Fruit fly (Drosophila melanogaster) whole organism, embryonic: Measurements from ENCODE around the gene VhaM9.7-c.

Source experiments
- Abd-B ChIP-seq: fragments of 200-800 bp; sonication (Bioruptor generic); optimal IDR thresholded peaks from 2 replicates; lab custom pipeline; 2018; ENCODE audit warnings: missing biosample characterization, mild to moderate bottlenecking, missing genetic modification characterization, moderate library complexity
- Atf3 ChIP-seq: fragments of 200-800 bp; sonication (Bioruptor generic); optimal IDR thresholded peaks from 3 replicates; lab custom pipeline; 2016; ENCODE audit warnings: missing biosample characterization, missing genetic modification characterization
- Atf6 ChIP-seq: fragments of 200-800 bp; sonication (Bioruptor generic); IDR thresholded peaks from 2 replicates; pipeline ENCODE4 v1.3.6; 2022; ENCODE audit warnings: missing biosample characterization, missing genetic modification characterization
- BEAF-32 ChIP-seq: fragments of 200-800 bp; sonication (Bioruptor generic); optimal IDR thresholded peaks from 3 replicates; lab custom pipeline; 2017; ENCODE audit warnings: missing biosample characterization, missing genetic modification characterization, mild to moderate bottlenecking, moderate library complexity, missing genetic modification reagents
- CG10366 ChIP-seq: fragments of 200-800 bp; sonication (Bioruptor generic); IDR thresholded peaks from 2 replicates; pipeline ENCODE4 v1.3.6; 2022; ENCODE audit warnings: missing biosample characterization, missing genetic modification characterization
- CG10431 ChIP-seq: fragments of 200-800 bp; sonication (Bioruptor generic); optimal IDR thresholded peaks from 3 replicates; lab custom pipeline; 2018; ENCODE audit warnings: missing biosample characterization, mild to moderate bottlenecking, missing genetic modification characterization
- CG12391 ChIP-seq: fragments of 200-800 bp; sonication (Bioruptor generic); optimal IDR thresholded peaks from 3 replicates; lab custom pipeline; 2018; ENCODE audit warnings: missing biosample characterization, mild to moderate bottlenecking, missing genetic modification characterization, moderate library complexity
- CG17829 ChIP-seq: fragments of 200-800 bp; optimal IDR thresholded peaks from 2 replicates; lab custom pipeline; 2019; ENCODE audit warnings: missing biosample characterization, mild to moderate bottlenecking, missing genetic modification characterization, moderate library complexity
- CG18619 ChIP-seq: fragments of 200-800 bp; sonication (Bioruptor generic); optimal IDR thresholded peaks from 3 replicates; lab custom pipeline; 2017; ENCODE audit warnings: missing biosample characterization, mild to moderate bottlenecking, missing genetic modification characterization
- CG2875 ChIP-seq: fragments of 200-800 bp; sonication (Bioruptor generic); optimal IDR thresholded peaks from 2 replicates; lab custom pipeline; 2017; ENCODE audit warnings: missing biosample characterization, mild to moderate bottlenecking, missing genetic modification characterization, missing genetic modification reagents
- CG3065 ChIP-seq: fragments of 200-800 bp; sonication (Bioruptor generic); optimal IDR thresholded peaks from 2 replicates; lab custom pipeline; 2016; ENCODE audit warnings: missing biosample characterization, missing genetic modification characterization
- CG31441 ChIP-seq: fragments of 200-800 bp; sonication (Bioruptor generic); IDR thresholded peaks from 2 replicates; pipeline ENCODE4 v1.3.6; 2022; ENCODE audit warnings: missing biosample characterization, missing genetic modification characterization
- CG3847 ChIP-seq: fragments of 200-800 bp; sonication (Bioruptor generic); IDR thresholded peaks from 2 replicates; pipeline ENCODE4 v1.3.6; 2022; ENCODE audit warnings: missing biosample characterization, missing genetic modification characterization
- CG4360 ChIP-seq: fragments of 200-800 bp; sonication (Bioruptor generic); IDR thresholded peaks from 2 replicates; pipeline ENCODE4 v1.3.6; 2022; ENCODE audit warnings: missing biosample characterization, missing genetic modification characterization
- CG4404 ChIP-seq: fragments of 200-800 bp; sonication (Bioruptor generic); IDR thresholded peaks from 2 replicates; pipeline ENCODE4 v1.3.6; 2022; ENCODE audit warnings: missing biosample characterization, missing genetic modification characterization
- CG4617 ChIP-seq: fragments of 200-800 bp; sonication (Bioruptor generic); optimal IDR thresholded peaks from 3 replicates; lab custom pipeline; 2016; ENCODE audit warnings: missing biosample characterization, missing genetic modification characterization, borderline replicate concordance
- CG6272 ChIP-seq: fragments of 200-800 bp; sonication (Bioruptor generic); IDR thresholded peaks from 2 replicates; pipeline ENCODE4 v1.3.6; 2022; ENCODE audit warnings: missing biosample characterization, missing genetic modification characterization
- CG8944 ChIP-seq: fragments of 200-800 bp; sonication (Bioruptor generic); optimal IDR thresholded peaks from 3 replicates; lab custom pipeline; 2016; ENCODE audit warnings: missing biosample characterization, missing genetic modification characterization
- CG9609 ChIP-seq: fragments of 200-800 bp; sonication (Bioruptor generic); optimal IDR thresholded peaks from 3 replicates; lab custom pipeline; 2016; ENCODE audit warnings: missing biosample characterization, missing genetic modification characterization
- CTCF ChIP-seq: fragments of 200-800 bp; sonication (Bioruptor generic); optimal IDR thresholded peaks from 2 replicates; lab custom pipeline; 2017; ENCODE audit warnings: missing biosample characterization, mild to moderate bottlenecking, missing genetic modification characterization, moderate library complexity
- CoRest ChIP-seq: fragments of 200-800 bp; sonication (Bioruptor generic); optimal IDR thresholded peaks from 3 replicates; lab custom pipeline; 2018; ENCODE audit warnings: missing biosample characterization, mild to moderate bottlenecking, missing genetic modification characterization, moderate library complexity
- D19A ChIP-seq: fragments of 200-800 bp; optimal IDR thresholded peaks from 3 replicates; lab custom pipeline; 2019; ENCODE audit warnings: missing biosample characterization, mild to moderate bottlenecking, missing genetic modification characterization, moderate library complexity
- Dll ChIP-seq: fragments of 200-800 bp; sonication (Bioruptor generic); IDR thresholded peaks from 4 replicates; pipeline ENCODE4 v1.3.6; 2022; ENCODE audit warnings: missing biosample characterization, missing genetic modification characterization; ENCODE audit not compliant: partially characterized antibody
- Dref ChIP-seq: fragments of 200-800 bp; sonication (Bioruptor generic); IDR thresholded peaks from 2 replicates; pipeline ENCODE4 v1.3.6; 2022; ENCODE audit warnings: missing biosample characterization, missing genetic modification characterization
- E2f1 ChIP-seq: fragments of 200-800 bp; sonication (Bioruptor generic); IDR thresholded peaks from 2 replicates; pipeline ENCODE4 v1.3.6; 2022; ENCODE audit warnings: missing biosample characterization, missing genetic modification characterization
- H15 ChIP-seq: fragments of 200-800 bp; sonication (Bioruptor generic); IDR thresholded peaks from 3 replicates; pipeline ENCODE4 v1.3.6; 2022; ENCODE audit warnings: missing biosample characterization, missing genetic modification characterization
- Hr39 ChIP-seq: fragments of >200 bp; optimal IDR thresholded peaks from 2 replicates; lab custom pipeline; 2017
- MBD-R2 ChIP-seq: fragments of 200-800 bp; sonication (Bioruptor generic); IDR thresholded peaks from 2 replicates; pipeline ENCODE4 v1.3.6; 2022; ENCODE audit warnings: missing biosample characterization, missing genetic modification characterization
- MESR4 ChIP-seq: fragments of 200-800 bp; sonication (Bioruptor generic); optimal IDR thresholded peaks from 2 replicates; lab custom pipeline; 2018; ENCODE audit warnings: missing biosample characterization, mild to moderate bottlenecking, missing genetic modification characterization, moderate library complexity
- PHDP ChIP-seq: fragments of 200-800 bp; sonication (Bioruptor generic); optimal IDR thresholded peaks from 3 replicates; lab custom pipeline; 2018; ENCODE audit warnings: missing biosample characterization, mild to moderate bottlenecking, missing genetic modification characterization, moderate library complexity
- Poxn ChIP-seq: fragments of 200-800 bp; sonication (Bioruptor generic); IDR thresholded peaks from 2 replicates; pipeline ENCODE4 v1.3.6; 2022; ENCODE audit warnings: missing biosample characterization, missing genetic modification characterization
- Rfx ChIP-seq: fragments of 200-800 bp; sonication (Bioruptor generic); IDR thresholded peaks from 2 replicates; pipeline ENCODE4 v1.3.6; 2022; ENCODE audit warnings: missing biosample characterization, missing genetic modification characterization
- Spps ChIP-seq: fragments of 200-800 bp; sonication (Bioruptor generic); optimal IDR thresholded peaks from 2 replicates; lab custom pipeline; 2018; ENCODE audit warnings: missing biosample characterization, mild to moderate bottlenecking, missing genetic modification characterization
- Ssrp ChIP-seq: fragments of 200-800 bp; sonication (Bioruptor generic); optimal IDR thresholded peaks from 2 replicates; lab custom pipeline; 2018; ENCODE audit warnings: missing biosample characterization, mild to moderate bottlenecking, missing genetic modification characterization, moderate library complexity
- Vsx1 ChIP-seq: fragments of 200-800 bp; sonication (Bioruptor generic); optimal IDR thresholded peaks from 2 replicates; lab custom pipeline; 2017; ENCODE audit warnings: missing biosample characterization, mild to moderate bottlenecking, missing genetic modification characterization, missing genetic modification reagents
- YL-1 ChIP-seq: fragments of 200-800 bp; sonication (Bioruptor generic); optimal IDR thresholded peaks from 3 replicates; lab custom pipeline; 2017; ENCODE audit warnings: missing biosample characterization, mild to moderate bottlenecking, missing genetic modification characterization
- chn ChIP-seq: fragments of 200-800 bp; sonication (Bioruptor generic); optimal IDR thresholded peaks from 2 replicates; lab custom pipeline; 2016; ENCODE audit warnings: missing biosample characterization, missing genetic modification characterization
- crol ChIP-seq: fragments of 200-800 bp; sonication (Bioruptor generic); IDR thresholded peaks from 2 replicates; pipeline ENCODE4 v1.3.6; 2022; ENCODE audit warnings: missing biosample characterization, missing genetic modification characterization
- crp ChIP-seq, 2 experiments: fragments of 200-800 bp; sonication (Bioruptor generic); optimal IDR thresholded peaks; 2 replicates in 1 of 2; 3 replicates in 1 of 2; lab custom pipeline; 2017; ENCODE audit warnings: missing biosample characterization in 2 of 2, missing genetic modification characterization in 2 of 2, mild to moderate bottlenecking in 1 of 2, moderate library complexity in 1 of 2
- dpn ChIP-seq, 2 experiments: fragments of 200-800 bp; sonication (Bioruptor generic); optimal IDR thresholded peaks; 3 replicates each; lab custom pipeline; 2016; ENCODE audit warnings: missing biosample characterization in 2 of 2, missing genetic modification characterization in 2 of 2
- fd102C ChIP-seq: fragments of 200-800 bp; sonication (Bioruptor generic); optimal IDR thresholded peaks from 2 replicates; lab custom pipeline; 2018; ENCODE audit warnings: missing biosample characterization, mild to moderate bottlenecking, missing genetic modification characterization, moderate library complexity
- gce ChIP-seq: fragments of 200-800 bp; sonication (Bioruptor generic); IDR thresholded peaks from 3 replicates; pipeline ENCODE4 v1.3.6; 2022; ENCODE audit warnings: missing biosample characterization, missing genetic modification characterization
- hbn ChIP-seq: fragments of 200-800 bp; sonication (Bioruptor generic); IDR thresholded peaks from 2 replicates; pipeline ENCODE4 v1.3.6; 2022; ENCODE audit warnings: missing biosample characterization, missing genetic modification characterization; ENCODE audit not compliant: partially characterized antibody
- nmo ChIP-seq: fragments of 200-800 bp; sonication (Bioruptor generic); optimal IDR thresholded peaks from 2 replicates; lab custom pipeline; 2018; ENCODE audit warnings: missing biosample characterization, mild to moderate bottlenecking, missing genetic modification characterization, moderate library complexity
- odd ChIP-seq: fragments of 200-800 bp; sonication (Bioruptor generic); optimal IDR thresholded peaks from 2 replicates; lab custom pipeline; 2017; ENCODE audit warnings: missing biosample characterization, mild to moderate bottlenecking, missing genetic modification characterization
- org-1 ChIP-seq: fragments of 200-800 bp; sonication (Bioruptor generic); optimal IDR thresholded peaks from 2 replicates; lab custom pipeline; 2017; ENCODE audit warnings: missing biosample characterization, missing genetic modification characterization
- otp ChIP-seq: fragments of 200-800 bp; sonication (Bioruptor generic); IDR thresholded peaks from 3 replicates; pipeline ENCODE4, ENCODE4 v1.3.6; 2022; ENCODE audit warnings: missing biosample characterization, missing genetic modification characterization
- unpg ChIP-seq: fragments of 200-800 bp; sonication (Bioruptor generic); optimal IDR thresholded peaks from 3 replicates; lab custom pipeline; 2018; ENCODE audit warnings: missing biosample characterization, mild to moderate bottlenecking, missing genetic modification characterization, moderate library complexity
- z ChIP-seq: fragments of 200-800 bp; sonication (Bioruptor generic); IDR thresholded peaks from 3 replicates; pipeline ENCODE4 v1.3.6; 2022; ENCODE audit warnings: missing biosample characterization, missing genetic modification characterization

The VhaM9.7-c gene

DNA sequence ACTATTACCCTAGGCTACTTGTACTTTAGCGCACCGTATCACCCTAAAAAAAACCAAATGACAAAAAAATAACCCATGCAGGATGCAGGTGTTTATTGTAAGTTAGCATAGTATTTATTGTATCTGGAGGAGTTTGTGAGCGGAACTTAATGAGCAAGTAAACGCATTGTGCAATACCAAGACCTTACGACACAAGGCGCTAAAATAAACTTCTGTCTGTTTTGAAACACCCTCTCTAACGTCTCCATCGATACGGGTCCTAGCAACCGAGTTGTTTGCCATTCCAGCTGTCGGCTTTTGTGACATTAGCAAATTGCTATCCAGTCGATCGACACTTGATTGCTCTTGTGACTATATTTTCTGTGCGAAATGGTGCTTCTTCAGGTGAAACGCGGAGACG, 13.1 kb downstream of the VhaM9.7-c start, which contains the start of gene CG18675:
Gene CG18675 (plus strand): TSS at position 301 of the 400 bp plus-strand sequence.
- TF ChIP-seq CG2875 (GFP tag; lab: Kevin White, UChicago) (no peak), Atf3 (GFP tag; lab: Kevin White, UChicago) (no peak), gce (GFP tag; lab: Robert Waterston, UW) (no peak), Abd-B (GFP tag; lab: Kevin White, UChicago) (no peak), otp (GFP tag; lab: Robert Waterston, UW) (no peak)

DNA sequence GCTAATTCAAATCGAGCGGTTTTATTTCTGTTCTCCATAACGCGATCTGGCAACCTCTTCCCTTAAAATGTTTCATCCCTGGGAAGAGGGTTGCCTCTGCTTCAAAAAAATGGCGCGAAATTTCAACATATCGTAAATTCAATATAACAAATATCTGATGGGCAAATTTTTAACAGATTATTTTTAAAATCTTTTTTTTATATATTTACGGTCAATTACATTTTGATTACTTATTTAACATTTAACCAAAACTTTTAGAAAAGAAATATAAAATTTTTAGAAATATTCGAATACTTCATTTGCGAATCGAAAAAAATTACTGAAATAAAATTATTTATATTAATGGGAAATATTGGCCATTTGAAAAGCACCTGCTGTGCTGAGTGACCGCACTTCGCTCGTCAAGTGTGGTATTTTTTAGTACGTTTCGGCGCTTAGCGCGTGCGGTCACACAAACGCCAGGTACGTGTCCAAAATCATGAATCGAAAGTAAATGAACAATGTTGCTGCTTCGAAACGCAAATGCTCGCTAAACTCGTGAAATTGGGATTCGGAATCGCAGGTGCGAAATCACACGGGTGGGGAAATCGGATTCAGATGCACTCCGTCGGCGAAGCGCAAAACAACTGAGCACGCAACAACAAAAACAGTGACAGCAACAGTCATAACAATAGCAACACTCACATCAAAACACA, 16.6 kb downstream of the VhaM9.7-c start, which contains the start of gene Ero1L:
Gene Ero1L (plus strand): TSS at position 448 of the 695 bp plus-strand sequence.
- no peak; the same call in 1 of the 2 replicates for TF ChIP-seq E2f1
- no peak for TF ChIP-seq CG3065
- TF ChIP-seq Atf6 (GFP tag; lab: Robert Waterston, UW) = no peak
- TF ChIP-seq Dll (GFP tag; lab: Robert Waterston, UW) = peak; percentile 41; the same call in 1 of the 4 replicates
- TF ChIP-seq z (GFP tag; lab: Robert Waterston, UW) = no peak
- peak; percentile 52 for TF ChIP-seq CG17829 (tag; lab: Kevin White, UChicago)
- peak; percentile 14 for TF ChIP-seq CTCF
- peak; percentile 81 for TF ChIP-seq YL-1
- peak; percentile 65 for TF ChIP-seq CG4360
- TF ChIP-seq Poxn (GFP tag; lab: Robert Waterston, UW) = no peak
- TF ChIP-seq Hr39 (lab: Kevin White, UChicago) = no peak
- peak in 1 of 2 experiments; percentile 54 for TF ChIP-seq crp (GFP tag; optimal IDR thresholded peaks at IDR 0.05; lab: Kevin White, UChicago)
- TF ChIP-seq D19A (tag; lab: Kevin White, UChicago) = peak; percentile 42
- peak; percentile 12 for TF ChIP-seq CG8944 (GFP tag; lab: Kevin White, UChicago)
- TF ChIP-seq MBD-R2 (GFP tag; lab: Robert Waterston, UW) = peak; percentile 64
- peak; percentile 38 for TF ChIP-seq Rfx (GFP tag; lab: Robert Waterston, UW)
- TF ChIP-seq hbn (GFP tag; lab: Robert Waterston, UW) = no peak
- peak; percentile 13 for TF ChIP-seq CG18619
- peak; percentile 54 for TF ChIP-seq CG3847
- TF ChIP-seq CG12391 (tag; lab: Kevin White, UChicago) = peak; percentile 55
- peak; percentile 53 for TF ChIP-seq nmo (GFP tag; lab: Kevin White, UChicago)
- peak; percentile 7 for TF ChIP-seq unpg (GFP tag; lab: Kevin White, UChicago)
- TF ChIP-seq CG10431 = no peak
- TF ChIP-seq BEAF-32 (GFP tag; lab: Kevin White, UChicago) = peak; percentile 40
- TF ChIP-seq Vsx1 = no peak
- no peak for TF ChIP-seq odd (GFP tag; lab: Kevin White, UChicago)
- TF ChIP-seq CG4404 (GFP tag; lab: Robert Waterston, UW) = no peak
- no peak for TF ChIP-seq org-1 (GFP tag; lab: Kevin White, UChicago)
- TF ChIP-seq dpn (GFP tag; optimal IDR thresholded peaks at IDR 0.05; lab: Kevin White, UChicago) = no peak
- TF ChIP-seq H15 = no peak
- no peak for TF ChIP-seq CG10366
- peak; percentile 97 for TF ChIP-seq MESR4 (GFP tag; lab: Kevin White, UChicago)
- no peak for TF ChIP-seq Ssrp (tag; lab: Kevin White, UChicago)
- no peak for TF ChIP-seq CG9609 (GFP tag; lab: Kevin White, UChicago)
- no peak for TF ChIP-seq CG6272 (GFP tag; lab: Robert Waterston, UW)
- TF ChIP-seq CoRest (tag; lab: Kevin White, UChicago) = peak; percentile 69
- TF ChIP-seq crol = no peak
- TF ChIP-seq Dref (GFP tag; lab: Robert Waterston, UW) = peak; percentile 29; the same call in 1 of the 2 replicates
- peak; percentile 87 for TF ChIP-seq CG4617
- no peak for TF ChIP-seq fd102C (GFP tag; lab: Kevin White, UChicago)
- TF ChIP-seq chn = no peak
- no peak for TF ChIP-seq Spps
- TF ChIP-seq PHDP (tag; lab: Kevin White, UChicago) = peak; percentile 50
- TF ChIP-seq CG31441 (GFP tag; lab: Robert Waterston, UW) = peak; percentile 78
